Fruit fly (Drosophila melanogaster): Measurements from ENCODE around the gene Usp2.
A peak's percentile ranks its signal among the peaks of the same experiment; 100 is the strongest.

Gene Usp2

dm6 chrX:22480612-22481011 lies 25.0 kb downstream of the Usp2 start:
- no peak for TF ChIP-seq noc (tag; optimal IDR thresholded peaks at IDR 0.05)

- no peak for TF ChIP-seq noc (tag; optimal IDR thresholded peaks at IDR 0.05)
Observed at dm6 chrX:22481131-22481530, 25.5 kb downstream of the Usp2 start.

dm6 chrX:22481860-22482544 lies 26.4 kb downstream of the Usp2 start, which contains the start of the genes Cp110 and CG12576:
Gene Cp110 (plus strand): TSS chrX:22482082.
Gene CG12576 (minus strand): TSS chrX:22482357.
- no peak for TF ChIP-seq noc (tag; optimal IDR thresholded peaks at IDR 0.05)

- TF ChIP-seq noc (tag; optimal IDR thresholded peaks at IDR 0.05): no peak
Observed at dm6 chrX:22486487-22486886, 30.9 kb downstream of the Usp2 start.

- TF ChIP-seq noc (tag; optimal IDR thresholded peaks at IDR 0.05): no peak
Observed at dm6 chrX:22486919-22487634, 31.5 kb downstream of the Usp2 start.

dm6 chrX:22487667-22488593 lies 32.3 kb downstream of the Usp2 start:
- peak; percentile 2 for TF ChIP-seq noc (tag; optimal IDR thresholded peaks at IDR 0.05)

- TF ChIP-seq noc (tag; optimal IDR thresholded peaks at IDR 0.05): no peak
Observed at dm6 chrX:22490584-22490983, 35.0 kb downstream of the Usp2 start.

- peak; percentile 84 for TF ChIP-seq noc (tag; optimal IDR thresholded peaks at IDR 0.05)
Observed at dm6 chrX:22491028-22491769, 35.6 kb downstream of the Usp2 start.

- TF ChIP-seq noc (tag; optimal IDR thresholded peaks at IDR 0.05): no peak
Observed at dm6 chrX:22499557-22499956, 44.0 kb downstream of the Usp2 start.

- TF ChIP-seq noc (tag; optimal IDR thresholded peaks at IDR 0.05): no peak
Observed at dm6 chrX:22502225-22502624, 46.6 kb downstream of the Usp2 start.

- TF ChIP-seq noc (tag; optimal IDR thresholded peaks at IDR 0.05): no peak
Observed at dm6 chrX:22509085-22509484, 53.5 kb downstream of the Usp2 start.

- TF ChIP-seq noc (tag; optimal IDR thresholded peaks at IDR 0.05): no peak
Observed at dm6 chrX:22510776-22511175, 55.2 kb downstream of the Usp2 start.

- no peak for TF ChIP-seq noc (tag; optimal IDR thresholded peaks at IDR 0.05)
Observed at dm6 chrX:22512071-22512470, 56.5 kb downstream of the Usp2 start.

- no peak for TF ChIP-seq noc (tag; optimal IDR thresholded peaks at IDR 0.05)
Observed at dm6 chrX:22514948-22515347, 59.3 kb downstream of the Usp2 start, which contains the start of gene CG17600. Gene CG17600 (plus strand): TSS chrX:22515197.
